Fruit fly (Drosophila melanogaster): ENCODE data around the gene CG33346.

The CG33346 gene

DNA sequence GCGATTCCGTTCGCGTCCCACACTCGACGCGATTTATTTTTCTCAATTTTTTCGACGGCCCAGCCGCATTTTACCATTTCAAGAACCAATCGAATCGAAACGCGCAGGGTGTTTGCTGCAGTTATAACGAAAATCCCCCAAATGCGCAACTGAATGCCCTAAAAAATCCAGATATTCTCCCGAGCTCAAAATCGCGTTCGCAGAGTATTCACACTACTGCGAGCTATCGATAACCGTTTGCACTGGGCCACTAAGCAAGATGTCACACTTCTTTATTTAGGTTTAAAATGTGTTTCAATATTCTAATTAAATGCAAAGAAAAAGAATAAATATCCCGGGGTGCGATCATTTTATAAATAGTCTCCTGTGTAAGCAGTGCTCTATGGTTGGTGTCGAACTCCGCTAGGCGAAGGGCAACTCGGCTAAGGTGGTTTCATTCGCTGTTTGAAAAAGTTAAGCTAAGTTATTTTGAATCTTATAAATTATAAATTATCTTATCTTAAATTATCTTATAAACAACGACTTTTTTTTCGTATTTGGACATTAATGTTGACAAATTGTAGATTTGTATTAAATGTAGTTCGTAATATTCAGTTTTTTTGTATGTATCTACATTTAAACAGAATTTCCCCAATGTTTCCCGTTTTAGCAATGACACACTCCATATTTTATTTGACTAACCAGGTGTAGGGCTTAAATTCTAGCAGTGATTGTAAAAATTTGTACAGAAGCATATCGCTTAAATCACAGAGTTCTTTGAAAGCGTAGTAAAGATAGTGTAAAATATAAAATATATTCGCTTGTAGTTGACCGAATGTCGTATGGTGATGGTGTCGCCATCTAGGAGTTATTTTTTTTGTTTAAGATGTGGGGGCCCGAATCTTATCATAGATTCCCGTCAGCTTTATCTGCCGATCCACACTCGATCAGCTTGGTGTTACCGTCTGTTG, 33.8 kb upstream of the CG33346 start, which contains the start of gene CG10011:
Gene CG10011, minus strand, starts transcription at position 119 of the 950 bp plus-strand sequence.
- TF ChIP-seq insv (optimal IDR thresholded peaks at IDR 0.05) = no peak
- TF ChIP-seq h (optimal IDR thresholded peaks at IDR 0.05) = no peak
- TF ChIP-seq Myc (optimal IDR thresholded peaks at IDR 0.05) = no peak
- TF ChIP-seq ttk (optimal IDR thresholded peaks at IDR 0.05) = no peak
- no peak for TF ChIP-seq psq (optimal IDR thresholded peaks at IDR 0.05)
- TF ChIP-seq Sin3A (optimal IDR thresholded peaks at IDR 0.05) = no peak

DNA sequence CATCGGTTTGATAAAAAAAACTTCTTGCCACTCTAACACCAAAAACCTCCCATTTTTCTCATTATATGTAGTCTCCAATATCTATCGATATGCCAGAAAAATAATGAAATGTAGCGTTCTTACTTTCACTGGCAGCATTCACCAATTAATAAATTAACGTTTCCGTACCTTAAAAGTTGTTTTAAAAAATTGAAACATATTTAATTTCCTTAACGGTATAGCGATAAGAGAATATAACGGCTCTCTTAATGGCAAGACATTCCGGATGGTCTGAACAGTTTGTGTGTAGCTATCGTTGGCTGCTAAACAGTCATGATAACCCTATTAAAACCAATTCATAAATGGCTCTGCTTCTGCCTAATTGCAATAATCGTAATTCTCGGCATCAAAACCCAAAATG, 32.9 kb upstream of the CG33346 start, which contains the start of gene CG9988:
Gene CG9988, plus strand, starts transcription at position 301 of the 400 bp plus-strand sequence.
- TF ChIP-seq psq (optimal IDR thresholded peaks at IDR 0.05) = no peak
- no peak for TF ChIP-seq insv (optimal IDR thresholded peaks at IDR 0.05)
- TF ChIP-seq h (optimal IDR thresholded peaks at IDR 0.05) = no peak
- TF ChIP-seq Myc (optimal IDR thresholded peaks at IDR 0.05) = no peak
- no peak for TF ChIP-seq ttk (optimal IDR thresholded peaks at IDR 0.05)
- TF ChIP-seq Sin3A (optimal IDR thresholded peaks at IDR 0.05) = no peak

- TF ChIP-seq ttk (optimal IDR thresholded peaks at IDR 0.05) = no peak
- TF ChIP-seq insv (optimal IDR thresholded peaks at IDR 0.05) = no peak
- no peak for TF ChIP-seq Myc (optimal IDR thresholded peaks at IDR 0.05)
- TF ChIP-seq Sin3A (optimal IDR thresholded peaks at IDR 0.05) = no peak
- TF ChIP-seq psq (optimal IDR thresholded peaks at IDR 0.05) = no peak
- TF ChIP-seq h (optimal IDR thresholded peaks at IDR 0.05) = no peak
Measured at dm6 chr3R:28642791-28643190, 26.2 kb upstream of the CG33346 start, which contains the start of gene CG14062. Gene CG14062 (minus strand): TSS chr3R:28642891.

dm6 chr3R:28650380-28650779, 18.7 kb upstream of the CG33346 start, which contains the start of gene CG31050:
Gene CG31050 (minus strand): TSS chr3R:28650480.
- TF ChIP-seq h (optimal IDR thresholded peaks at IDR 0.05) = no peak
- TF ChIP-seq psq (optimal IDR thresholded peaks at IDR 0.05) = no peak
- TF ChIP-seq Sin3A (optimal IDR thresholded peaks at IDR 0.05) = no peak
- no peak for TF ChIP-seq ttk (optimal IDR thresholded peaks at IDR 0.05)

DNA sequence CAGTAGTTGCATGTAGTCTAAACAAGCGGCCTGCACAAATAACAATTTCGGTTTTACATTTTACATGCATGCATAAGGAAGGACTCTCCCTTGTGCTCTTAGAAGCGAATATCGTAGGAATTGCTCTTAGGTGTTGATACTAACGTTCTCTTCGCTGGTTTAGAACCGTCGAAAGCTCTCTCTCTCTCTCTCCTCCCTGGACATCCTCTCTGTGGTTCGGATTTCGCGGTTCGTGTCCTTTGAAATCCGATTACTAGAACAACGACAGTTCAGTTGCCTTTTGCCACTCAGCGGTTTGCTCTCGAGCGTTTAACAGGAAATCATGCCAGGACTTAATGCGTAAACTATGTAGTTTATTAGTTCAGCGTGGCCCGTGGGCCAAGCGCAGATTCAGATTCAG, 14.4 kb upstream of the CG33346 start:
- TF ChIP-seq ttk (optimal IDR thresholded peaks at IDR 0.05) (no peak), Sin3A (optimal IDR thresholded peaks at IDR 0.05) (no peak), insv (optimal IDR thresholded peaks at IDR 0.05) (no peak), psq (optimal IDR thresholded peaks at IDR 0.05) (no peak), Myc (optimal IDR thresholded peaks at IDR 0.05) (no peak), h (optimal IDR thresholded peaks at IDR 0.05) (no peak)

DNA sequence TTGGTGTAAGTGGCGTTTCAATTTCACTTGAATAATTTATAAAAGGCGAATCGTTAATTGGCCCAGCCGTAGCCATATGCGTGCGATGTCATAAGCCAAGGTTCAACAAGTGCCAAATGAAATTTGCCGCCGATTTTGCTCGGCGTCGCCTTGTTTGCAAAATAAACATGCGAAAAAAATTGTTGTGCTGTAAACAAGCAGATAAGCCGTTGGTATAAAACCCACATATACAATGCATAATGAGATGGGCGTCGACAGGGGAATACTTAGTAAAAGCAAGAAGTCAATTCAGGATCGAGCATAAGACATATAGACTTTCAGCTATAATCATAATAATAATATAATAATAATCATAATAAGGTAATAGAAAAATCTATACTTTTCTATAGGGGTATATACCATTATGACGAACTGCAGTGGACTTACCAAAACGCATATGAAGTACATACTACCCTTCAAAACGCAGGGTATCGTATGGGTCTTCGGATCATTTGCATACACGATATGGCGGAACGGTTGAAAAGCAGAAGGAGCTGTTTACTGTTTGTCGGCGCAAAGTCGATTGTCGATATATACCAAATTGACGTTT, 12.8 kb upstream of the CG33346 start:
- TF ChIP-seq Myc (optimal IDR thresholded peaks at IDR 0.05) (no peak), insv (optimal IDR thresholded peaks at IDR 0.05) (no peak)

dm6 chr3R:28662956-28663355, 6.1 kb upstream of the CG33346 start:
- TF ChIP-seq psq (optimal IDR thresholded peaks at IDR 0.05) = no peak
- no peak for TF ChIP-seq h (optimal IDR thresholded peaks at IDR 0.05)

- TF ChIP-seq Myc (optimal IDR thresholded peaks at IDR 0.05) = no peak
- TF ChIP-seq Sin3A (optimal IDR thresholded peaks at IDR 0.05) = no peak
- TF ChIP-seq psq (optimal IDR thresholded peaks at IDR 0.05) = no peak
Measured at dm6 chr3R:28670404-28670803, 1.4 kb downstream of the CG33346 start, which contains the start of gene Sid. Gene Sid (plus strand): TSS chr3R:28670704.

DNA sequence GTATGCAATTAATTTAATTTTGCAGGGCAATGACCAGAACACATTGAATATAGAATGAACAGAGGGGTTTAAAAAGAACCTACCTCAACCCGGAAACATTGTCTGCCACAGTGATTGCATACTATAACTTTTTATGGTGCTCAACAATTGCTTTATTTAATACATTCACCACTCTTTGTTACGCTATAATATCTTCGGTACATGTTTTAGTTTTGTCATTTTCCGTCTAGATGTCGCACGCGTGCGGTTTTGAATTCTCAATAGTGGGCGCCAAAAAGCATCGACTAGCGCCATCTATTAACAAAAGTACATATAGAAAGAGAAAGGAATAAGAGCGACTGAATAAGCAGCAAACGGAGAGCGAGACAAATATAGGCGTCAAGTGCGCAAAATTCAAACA, 3.1 kb downstream of the CG33346 start:
- TF ChIP-seq insv (optimal IDR thresholded peaks at IDR 0.05) (no peak), Sin3A (optimal IDR thresholded peaks at IDR 0.05) (no peak), Myc (optimal IDR thresholded peaks at IDR 0.05) (no peak), psq (optimal IDR thresholded peaks at IDR 0.05) (no peak), ttk (optimal IDR thresholded peaks at IDR 0.05) (no peak), h (optimal IDR thresholded peaks at IDR 0.05) (no peak)

- TF ChIP-seq Sin3A (optimal IDR thresholded peaks at IDR 0.05) (no peak), psq (optimal IDR thresholded peaks at IDR 0.05) (no peak), ttk (optimal IDR thresholded peaks at IDR 0.05) (no peak), Myc (optimal IDR thresholded peaks at IDR 0.05) (no peak), insv (optimal IDR thresholded peaks at IDR 0.05) (no peak), h (optimal IDR thresholded peaks at IDR 0.05) (no peak)
Measured at dm6 chr3R:28674788-28675187, 5.8 kb downstream of the CG33346 start, which contains the start of gene snu. Gene snu (plus strand): TSS chr3R:28675041.

DNA sequence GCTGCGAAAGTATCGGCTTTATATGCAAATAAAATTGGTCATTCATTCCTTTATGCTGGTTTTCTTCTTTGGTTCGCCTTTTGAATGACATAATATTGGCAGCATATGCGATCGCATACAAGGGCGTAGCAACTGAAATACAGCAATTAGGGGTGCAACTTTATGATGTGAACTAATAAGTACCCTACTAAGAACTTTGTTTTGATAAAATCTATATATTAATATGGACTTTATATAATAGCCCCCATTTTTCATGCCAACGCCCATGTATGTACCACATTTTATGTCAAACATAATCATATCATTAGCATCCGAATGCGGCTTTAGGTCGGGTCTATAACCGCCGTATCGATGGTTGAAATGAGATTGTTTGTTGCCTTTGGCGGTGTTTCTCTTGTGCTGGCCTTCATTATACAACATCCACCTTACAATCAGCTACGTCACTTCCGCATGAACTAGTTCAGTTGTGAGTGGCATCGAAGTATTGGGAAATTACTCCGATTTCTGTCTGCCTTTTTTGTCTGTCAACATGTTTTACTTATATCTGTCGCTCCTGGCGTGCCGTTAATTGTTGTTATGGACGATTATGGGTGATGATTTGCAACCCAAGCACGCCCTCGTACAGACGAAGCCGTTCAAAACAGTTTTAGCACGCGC, 8.0 kb downstream of the CG33346 start:
- no peak for TF ChIP-seq Sin3A (optimal IDR thresholded peaks at IDR 0.05)
- TF ChIP-seq ttk (optimal IDR thresholded peaks at IDR 0.05) = no peak
- TF ChIP-seq h (optimal IDR thresholded peaks at IDR 0.05) = no peak
- no peak for TF ChIP-seq insv (optimal IDR thresholded peaks at IDR 0.05)
- no peak for TF ChIP-seq psq (optimal IDR thresholded peaks at IDR 0.05)
- no peak for TF ChIP-seq Myc (optimal IDR thresholded peaks at IDR 0.05)

DNA sequence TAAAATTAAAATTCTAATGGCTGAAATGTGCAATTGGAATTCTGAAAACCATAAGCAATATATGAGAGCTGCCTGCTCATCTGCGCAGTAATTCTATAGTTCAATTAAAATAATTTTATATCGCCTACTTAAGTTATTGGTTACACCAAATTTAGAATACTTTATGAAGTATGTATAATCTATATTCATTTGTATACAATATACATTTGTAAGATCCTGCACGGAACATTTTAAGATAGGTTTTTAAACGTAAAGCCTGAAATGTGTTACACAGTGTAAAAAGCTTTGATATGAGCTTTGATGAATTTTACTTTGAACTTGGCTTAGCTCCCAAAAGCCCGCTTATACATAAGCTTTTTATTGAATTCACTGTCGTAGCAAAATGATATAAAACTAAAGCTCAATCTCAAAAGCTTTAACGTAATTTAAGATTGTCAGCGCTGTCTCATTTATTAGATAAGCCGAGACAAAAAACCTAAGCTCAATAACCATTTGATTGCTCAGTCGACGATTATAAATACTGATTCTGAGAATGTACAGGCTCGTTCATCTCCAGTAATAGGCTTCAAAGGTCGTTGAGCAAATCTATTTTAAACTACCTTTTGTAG, 8.6 kb downstream of the CG33346 start:
- TF ChIP-seq psq (optimal IDR thresholded peaks at IDR 0.05) (no peak), insv (optimal IDR thresholded peaks at IDR 0.05) (no peak), Sin3A (optimal IDR thresholded peaks at IDR 0.05) (no peak), h (optimal IDR thresholded peaks at IDR 0.05) (no peak), Myc (optimal IDR thresholded peaks at IDR 0.05) (no peak), ttk (optimal IDR thresholded peaks at IDR 0.05) (no peak)
